Fruit fly (Drosophila melanogaster) whole organism, embryonic: Measurements from ENCODE around the gene IKKbeta.

Source experiments
- CG13775 ChIP-seq: fragments of 200-800 bp; sonication (Bioruptor generic); optimal IDR thresholded peaks from 3 replicates; lab custom pipeline; 2017; ENCODE audit warnings: missing biosample characterization, mild to moderate bottlenecking, missing genetic modification characterization
- Chrac-16 ChIP-seq: fragments of 200-800 bp; sonication (Bioruptor generic); optimal IDR thresholded peaks from 3 replicates; lab custom pipeline; 2016; ENCODE audit warnings: missing biosample characterization, missing genetic modification characterization

DNA sequence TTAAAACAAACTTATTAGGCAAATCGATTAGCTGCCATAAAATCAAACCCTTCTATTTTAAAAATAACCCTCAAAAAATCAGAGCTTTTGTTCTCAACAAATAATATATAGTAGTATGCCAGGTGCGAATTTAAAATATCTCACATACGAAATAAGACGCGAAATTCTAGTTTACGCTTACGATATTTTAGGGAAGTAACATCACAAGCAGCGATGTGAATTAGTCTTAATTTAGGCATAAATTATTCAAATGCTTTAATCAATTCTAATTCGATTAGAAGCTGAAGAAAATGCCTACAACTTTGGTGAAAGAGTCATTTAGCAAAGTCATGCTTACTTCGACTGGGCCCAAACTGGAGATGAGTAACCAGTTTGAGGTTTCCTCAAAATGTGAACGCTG lies 34.4 kb upstream of the IKKbeta start, which contains the start of gene sxe2:
- TF ChIP-seq Chrac-16 (GFP tag; lab: Kevin White, UChicago) (no peak), CG13775 (GFP tag; lab: Kevin White, UChicago) (no peak)
